Worm (Caenorhabditis elegans) whole organism, L1 larva: ENCODE results near the gene lin-14.

Experiments used
- C16A3.4 ChIP-seq: fragments of 150-350 bp; optimal IDR thresholded peaks from 2 replicates; lab custom pipeline; 2014; ENCODE audit warnings: missing biosample characterization, missing genetic modification characterization
- blmp-1 ChIP-seq: fragments of 150-350 bp; optimal IDR thresholded peaks from 2 replicates; lab custom pipeline; 2014; ENCODE audit warnings: missing biosample characterization, missing genetic modification characterization
- dpl-1 ChIP-seq, 3 experiments: fragments of 150-350 bp in 2 of 3; sonication (generic microtip) in 1 of 3; optimal IDR thresholded peaks; 2 replicates each; lab custom pipeline; 2014 to 2017; ENCODE audit warnings: missing biosample characterization in 3 of 3, missing genetic modification characterization in 3 of 3, missing genetic modification reagents in 3 of 3
- egl-27 ChIP-seq, 2 experiments: fragments of 150-350 bp in 1 of 2; sonication (generic microtip); optimal IDR thresholded peaks; 3 replicates each; lab custom pipeline; 2017 to 2018; ENCODE audit warnings: missing biosample characterization in 2 of 2, missing genetic modification characterization in 2 of 2, missing genetic modification reagents in 2 of 2
- elt-2 ChIP-seq: sonication (generic microtip); optimal IDR thresholded peaks from 2 replicates; lab custom pipeline; 2016; ENCODE audit warnings: missing genetic modification characterization, mild to moderate bottlenecking, inconsistent platforms, missing compliant biosample characterization, missing genetic modification reagents
- ets-5 ChIP-seq: fragments of 200-800 bp; sonication (Bioruptor generic); IDR thresholded peaks from 2 replicates; pipeline ENCODE4 v1.3.6; 2022; ENCODE audit warnings: missing genetic modification characterization, missing compliant biosample characterization
- fkh-10 ChIP-seq: sonication (generic microtip); optimal IDR thresholded peaks from 2 replicates; lab custom pipeline; 2017; ENCODE audit warnings: missing biosample characterization, missing genetic modification reagents, missing genetic modification characterization
- fkh-8 ChIP-seq: sonication (generic microtip); optimal IDR thresholded peaks from 2 replicates; lab custom pipeline; 2016; ENCODE audit warnings: mild to moderate bottlenecking, missing genetic modification characterization, missing compliant biosample characterization
- hlh-17 ChIP-seq: fragments of 200-800 bp; sonication (Bioruptor generic); optimal IDR thresholded peaks from 2 replicates; lab custom pipeline; 2018; ENCODE audit warnings: missing genetic modification characterization, mild to moderate bottlenecking, missing compliant biosample characterization, moderate library complexity, borderline replicate concordance
- hlh-4 ChIP-seq: sonication (generic microtip); optimal IDR thresholded peaks from 2 replicates; lab custom pipeline; 2016; ENCODE audit warnings: mild to moderate bottlenecking, missing genetic modification characterization, missing compliant biosample characterization
- hpl-2 ChIP-seq: fragments of 150-350 bp; optimal IDR thresholded peaks from 2 replicates; lab custom pipeline; 2014; ENCODE audit warnings: missing biosample characterization, missing genetic modification reagents, missing genetic modification characterization
- irx-1 ChIP-seq: sonication (generic microtip); optimal IDR thresholded peaks from 2 replicates; lab custom pipeline; 2016; ENCODE audit warnings: missing genetic modification characterization, missing compliant biosample characterization
- lin-13 ChIP-seq: fragments of 150-350 bp; optimal IDR thresholded peaks from 2 replicates; lab custom pipeline; 2014; ENCODE audit warnings: missing biosample characterization, missing genetic modification reagents, missing genetic modification characterization
- lin-14 ChIP-seq: fragments of 200-800 bp; sonication (Bioruptor generic); optimal IDR thresholded peaks from 2 replicates; lab custom pipeline; 2018; ENCODE audit warnings: mild to moderate bottlenecking, missing genetic modification characterization, moderate library complexity, missing compliant biosample characterization
- lir-3 ChIP-seq: sonication (generic microtip); optimal IDR thresholded peaks from 2 replicates; lab custom pipeline; 2016; ENCODE audit warnings: mild to moderate bottlenecking, missing genetic modification characterization, moderate library complexity, missing compliant biosample characterization; ENCODE audit not compliant: poor library complexity
- lsy-2 ChIP-seq, 2 experiments: fragments of 150-350 bp; optimal IDR thresholded peaks; 2 replicates each; lab custom pipeline; 2014; ENCODE audit warnings: missing biosample characterization in 2 of 2, missing genetic modification characterization in 2 of 2
- nhr-19 ChIP-seq: fragments of 200-800 bp; sonication (Bioruptor generic); conservative IDR thresholded peaks from 2 replicates; pipeline ENCODE4 v1.3.6; 2022; ENCODE audit warnings: missing genetic modification characterization, missing compliant biosample characterization
- nhr-20 ChIP-seq: sonication (generic microtip); optimal IDR thresholded peaks from 2 replicates; lab custom pipeline; 2016; ENCODE audit warnings: mild to moderate bottlenecking, missing genetic modification characterization, missing compliant biosample characterization
- nhr-237 ChIP-seq: fragments of 150-350 bp; optimal IDR thresholded peaks from 2 replicates; lab custom pipeline; 2014; ENCODE audit warnings: missing biosample characterization, missing genetic modification characterization
- nhr-28 ChIP-seq: fragments of 150-350 bp; optimal IDR thresholded peaks from 2 replicates; lab custom pipeline; 2014; ENCODE audit warnings: missing biosample characterization, missing genetic modification characterization
- nhr-77 ChIP-seq: fragments of 150-350 bp; optimal IDR thresholded peaks from 2 replicates; lab custom pipeline; 2014; ENCODE audit warnings: missing biosample characterization, missing genetic modification characterization
- nhr-85 ChIP-seq: sonication (generic microtip); peaks from one replicate; lab custom pipeline; 2016; ENCODE audit warnings: missing genetic modification characterization, inconsistent platforms, missing compliant biosample characterization
- nhr-90 ChIP-seq: sonication (generic microtip); optimal IDR thresholded peaks from 2 replicates; lab custom pipeline; 2016; ENCODE audit warnings: mild to moderate bottlenecking, missing genetic modification characterization, missing compliant biosample characterization; ENCODE audit not compliant: poor library complexity
- pax-3 ChIP-seq: fragments of 200-800 bp; sonication (Bioruptor generic); optimal IDR thresholded peaks from 2 replicates; lab custom pipeline; 2018; ENCODE audit warnings: mild to moderate bottlenecking, missing genetic modification characterization, moderate library complexity, missing compliant biosample characterization
- pqm-1 ChIP-seq: sonication (generic microtip); optimal IDR thresholded peaks from 3 replicates; lab custom pipeline; 2017; ENCODE audit warnings: missing biosample characterization, missing genetic modification characterization
- sptf-1 ChIP-seq: fragments of 150-350 bp; optimal IDR thresholded peaks from 2 replicates; lab custom pipeline; 2014; ENCODE audit warnings: missing biosample characterization, missing genetic modification characterization
- swsn-7 ChIP-seq: sonication (generic microtip); optimal IDR thresholded peaks from 2 replicates; lab custom pipeline; 2016; ENCODE audit warnings: missing genetic modification characterization, missing compliant biosample characterization
- tbx-2 ChIP-seq: sonication (generic microtip); optimal IDR thresholded peaks from 2 replicates; lab custom pipeline; 2016; ENCODE audit warnings: missing genetic modification characterization, missing compliant biosample characterization
- unc-130 ChIP-seq: fragments of 150-350 bp; optimal IDR thresholded peaks from 2 replicates; lab custom pipeline; 2017; ENCODE audit warnings: missing biosample characterization, missing genetic modification characterization, inconsistent platforms
- unc-86 ChIP-seq: sonication (generic microtip); optimal IDR thresholded peaks from 2 replicates; lab custom pipeline; 2016; ENCODE audit warnings: missing genetic modification characterization, missing compliant biosample characterization
- vab-15 ChIP-seq: sonication (generic microtip); optimal IDR thresholded peaks from 2 replicates; lab custom pipeline; 2017; ENCODE audit warnings: missing genotype, mild to moderate bottlenecking, missing genetic modification characterization, missing compliant biosample characterization
- ztf-11 ChIP-seq, 2 experiments: sonication (generic microtip); optimal IDR thresholded peaks; 2 replicates each; lab custom pipeline; 2016 to 2017; ENCODE audit warnings: missing genetic modification characterization in 2 of 2, missing biosample characterization in 1 of 2, missing compliant biosample characterization in 1 of 2
- ztf-4 ChIP-seq: fragments of 150-350 bp; optimal IDR thresholded peaks from 2 replicates; lab custom pipeline; 2014; ENCODE audit warnings: missing biosample characterization, missing genetic modification characterization

Gene lin-14

ce11 chrX:11419988-11420387 lies 45.4 kb upstream of the lin-14 start, which contains the start of gene F46C3.6:
TSS of gene F46C3.6 (minus strand) at chrX:11420074.
- TF ChIP-seq lin-13 (GFP tag; lab: Kevin White, UChicago) (no peak), nhr-90 (tag; lab: Kevin White, UChicago) (no peak), nhr-85 (tag; lab: Kevin White, UChicago) (peak; percentile 87), blmp-1 (tag; lab: Kevin White, UChicago) (peak; percentile 42), lin-14 (GFP tag; lab: Kevin White, UChicago) (peak; percentile 11)

ce11 chrX:11426647-11427046 lies 38.7 kb upstream of the lin-14 start:
- TF ChIP-seq elt-2 (tag; lab: Kevin White, UChicago) (peak; percentile 59), fkh-8 (tag; lab: Kevin White, UChicago) (no peak), lsy-2 (tag; optimal IDR thresholded peaks at IDR 0.05; lab: Kevin White, UChicago) (no peak), nhr-77 (no peak)

ce11 chrX:11427550-11427949 lies 37.8 kb upstream of the lin-14 start:
- TF ChIP-seq irx-1 (tag; lab: Kevin White, UChicago) (no peak), egl-27 (tag; optimal IDR thresholded peaks at IDR 0.05; lab: Kevin White, UChicago) (no peak), pqm-1 (tag; lab: Kevin White, UChicago) (no peak), swsn-7 (no peak), ztf-4 (tag; lab: Kevin White, UChicago) (no peak), hlh-17 (no peak)

ce11 chrX:11433488-11433887 lies 31.9 kb upstream of the lin-14 start, which contains the start of gene hum-4:
TSS of gene hum-4 (minus strand) at chrX:11433588.
- TF ChIP-seq blmp-1 (tag; lab: Kevin White, UChicago) (peak; percentile 10), nhr-85 (tag; lab: Kevin White, UChicago) (no peak)

- TF ChIP-seq nhr-237 (no peak), swsn-7 (no peak), fkh-10 (GFP tag; lab: Kevin White, UChicago) (no peak), lir-3 (tag; lab: Kevin White, UChicago) (no peak), ets-5 (GFP tag; lab: Robert Waterston, UW) (no peak), hpl-2 (GFP tag; lab: Kevin White, UChicago) (no peak), nhr-28 (tag; lab: Kevin White, UChicago) (no peak), ztf-11 (tag; optimal IDR thresholded peaks at IDR 0.05; lab: Kevin White, UChicago) (no peak), blmp-1 (tag; lab: Kevin White, UChicago) (no peak), pax-3 (tag; lab: Kevin White, UChicago) (no peak), tbx-2 (tag; lab: Kevin White, UChicago) (no peak), C16A3.4 (tag; lab: Kevin White, UChicago) (no peak), unc-130 (tag; lab: Kevin White, UChicago) (no peak), hlh-4 (tag; lab: Kevin White, UChicago) (no peak), nhr-19 (GFP tag; lab: Robert Waterston, UW) (no peak)
Measured at ce11 chrX:11435488-11435887, 29.9 kb upstream of the lin-14 start.

- no peak for TF ChIP-seq hpl-2 (GFP tag; lab: Kevin White, UChicago)
- TF ChIP-seq nhr-20 (tag; lab: Kevin White, UChicago): no peak
- no peak for TF ChIP-seq vab-15 (tag; lab: Kevin White, UChicago)
- no peak for TF ChIP-seq sptf-1 (tag; lab: Kevin White, UChicago)
- TF ChIP-seq lin-14 (GFP tag; lab: Kevin White, UChicago): no peak
- no peak for TF ChIP-seq dpl-1 (GFP tag; optimal IDR thresholded peaks at IDR 0.05; lab: Kevin White, UChicago)
- TF ChIP-seq unc-86 (tag; lab: Kevin White, UChicago): no peak
- TF ChIP-seq, all 84 proteins: peak for 0
Measured at ce11 chrX:11437716-11438115, 27.6 kb upstream of the lin-14 start.
